Fruit fly (Drosophila melanogaster) whole organism, embryonic: ENCODE data around the gene CG3348.

Experiments used
- Atf3 ChIP-seq: fragments of 200-800 bp; sonication (Bioruptor generic); optimal IDR thresholded peaks from 3 replicates; lab custom pipeline; 2016; ENCODE audit warnings: missing biosample characterization, missing genetic modification characterization
- Atf6 ChIP-seq: fragments of 200-800 bp; sonication (Bioruptor generic); IDR thresholded peaks from 2 replicates; pipeline ENCODE4 v1.3.6; 2022; ENCODE audit warnings: missing biosample characterization, missing genetic modification characterization
- CG10274 ChIP-seq: fragments of 200-800 bp; sonication (Bioruptor generic); optimal IDR thresholded peaks from 3 replicates; lab custom pipeline; 2017; ENCODE audit warnings: missing biosample characterization, mild to moderate bottlenecking, missing genetic modification characterization
- CG10462 ChIP-seq: fragments of 200-800 bp; sonication (Bioruptor generic); optimal IDR thresholded peaks from 2 replicates; lab custom pipeline; 2016; ENCODE audit warnings: missing biosample characterization, missing genetic modification characterization
- CG10565 ChIP-seq: fragments of 200-800 bp; sonication (Bioruptor generic); optimal IDR thresholded peaks from 3 replicates; lab custom pipeline; 2016; ENCODE audit warnings: missing biosample characterization, mild to moderate bottlenecking, missing genetic modification characterization
- CG17385 ChIP-seq: fragments of 200-800 bp; sonication (Bioruptor generic); optimal IDR thresholded peaks from 3 replicates; lab custom pipeline; 2018; ENCODE audit warnings: missing biosample characterization, mild to moderate bottlenecking, missing genetic modification characterization
- CG18764 ChIP-seq: fragments of 200-800 bp; sonication (Bioruptor generic); optimal IDR thresholded peaks from 3 replicates; lab custom pipeline; 2016; ENCODE audit warnings: missing biosample characterization, missing genetic modification characterization
- CG33213 ChIP-seq: fragments of 200-800 bp; sonication (Bioruptor generic); optimal IDR thresholded peaks from 3 replicates; lab custom pipeline; 2016; ENCODE audit warnings: missing biosample characterization, missing genetic modification characterization
- CG4707 ChIP-seq: fragments of 200-800 bp; sonication (Bioruptor generic); optimal IDR thresholded peaks from 2 replicates; lab custom pipeline; 2018; ENCODE audit warnings: missing biosample characterization, mild to moderate bottlenecking, missing genetic modification characterization, moderate library complexity
- CG9797 ChIP-seq: fragments of 200-800 bp; sonication (Bioruptor generic); optimal IDR thresholded peaks from 3 replicates; lab custom pipeline; 2018; ENCODE audit warnings: missing biosample characterization, mild to moderate bottlenecking, missing genetic modification characterization
- Chrac-16 ChIP-seq: fragments of 200-800 bp; sonication (Bioruptor generic); optimal IDR thresholded peaks from 3 replicates; lab custom pipeline; 2016; ENCODE audit warnings: missing biosample characterization, missing genetic modification characterization
- Deaf1 ChIP-seq: fragments of 200-800 bp; optimal IDR thresholded peaks from 3 replicates; lab custom pipeline; 2019; ENCODE audit warnings: missing biosample characterization, mild to moderate bottlenecking, missing genetic modification characterization, moderate library complexity
- Doc3 ChIP-seq: fragments of 200-800 bp; sonication (Bioruptor generic); IDR thresholded peaks from 3 replicates; pipeline ENCODE4 v1.3.6; 2022; ENCODE audit warnings: missing biosample characterization, missing genetic modification characterization; ENCODE audit not compliant: partially characterized antibody
- Hand ChIP-seq: fragments of 200-800 bp; sonication (Bioruptor generic); optimal IDR thresholded peaks from 2 replicates; lab custom pipeline; 2017; ENCODE audit warnings: mild to moderate bottlenecking, missing biosample characterization, missing genetic modification reagents, missing genetic modification characterization
- Hmx ChIP-seq: fragments of 200-800 bp; sonication (Bioruptor generic); optimal IDR thresholded peaks from 2 replicates; lab custom pipeline; 2016; ENCODE audit warnings: missing biosample characterization, missing genetic modification characterization
- Lpt ChIP-seq: fragments of >200 bp; optimal IDR thresholded peaks from 2 replicates; lab custom pipeline; 2018; ENCODE audit warnings: missing biosample characterization, missing genetic modification characterization
- Optix ChIP-seq: fragments of 200-800 bp; sonication (Bioruptor generic); IDR thresholded peaks from 3 replicates; pipeline ENCODE4 v1.3.6; 2022; ENCODE audit warnings: missing biosample characterization, missing genetic modification characterization
- Side ChIP-seq: fragments of 200-800 bp; sonication (Bioruptor generic); optimal IDR thresholded peaks from 2 replicates; lab custom pipeline; 2016; ENCODE audit warnings: missing biosample characterization, missing genetic modification characterization
- Ssrp ChIP-seq: fragments of 200-800 bp; sonication (Bioruptor generic); optimal IDR thresholded peaks from 2 replicates; lab custom pipeline; 2018; ENCODE audit warnings: missing biosample characterization, mild to moderate bottlenecking, missing genetic modification characterization, moderate library complexity
- az2 ChIP-seq: fragments of 200-800 bp; sonication (Bioruptor generic); optimal IDR thresholded peaks from 3 replicates; lab custom pipeline; 2016; ENCODE audit warnings: missing biosample characterization, missing genetic modification characterization
- dmrt11E ChIP-seq: fragments of 200-800 bp; sonication (Bioruptor generic); optimal IDR thresholded peaks from 3 replicates; lab custom pipeline; 2018; ENCODE audit warnings: missing biosample characterization, mild to moderate bottlenecking, missing genetic modification characterization, moderate library complexity
- ewg ChIP-seq: fragments of 200-800 bp; sonication (Bioruptor generic); optimal IDR thresholded peaks from 3 replicates; lab custom pipeline; 2017; ENCODE audit warnings: mild to moderate bottlenecking, missing biosample characterization, missing genetic modification reagents, missing genetic modification characterization
- fd3F ChIP-seq: fragments of 200-800 bp; sonication (Bioruptor generic); optimal IDR thresholded peaks from 2 replicates; lab custom pipeline; 2018; ENCODE audit warnings: missing biosample characterization, mild to moderate bottlenecking, missing genetic modification characterization, moderate library complexity
- fu2 ChIP-seq: fragments of 200-800 bp; sonication (Bioruptor generic); optimal IDR thresholded peaks from 2 replicates; lab custom pipeline; 2016; ENCODE audit warnings: missing biosample characterization, missing genetic modification characterization
- gem ChIP-seq: fragments of 200-800 bp; sonication (Bioruptor generic); optimal IDR thresholded peaks from 2 replicates; lab custom pipeline; 2019; ENCODE audit warnings: missing biosample characterization, mild to moderate bottlenecking, missing genetic modification characterization, moderate library complexity
- h ChIP-seq: fragments of >200 bp; optimal IDR thresholded peaks from 2 replicates; lab custom pipeline; 2017
- jing ChIP-seq: fragments of 200-800 bp; sonication (Bioruptor generic); optimal IDR thresholded peaks from 2 replicates; lab custom pipeline; 2018; ENCODE audit warnings: missing biosample characterization, mild to moderate bottlenecking, missing genetic modification characterization
- jumu ChIP-seq: fragments of 200-800 bp; sonication (Bioruptor generic); optimal IDR thresholded peaks from 3 replicates; lab custom pipeline; 2016; ENCODE audit warnings: missing biosample characterization, missing genetic modification characterization
- lbe ChIP-seq: fragments of 200-800 bp; sonication (Bioruptor generic); optimal IDR thresholded peaks from 2 replicates; lab custom pipeline; 2016; ENCODE audit warnings: missing biosample characterization, mild to moderate bottlenecking, missing genetic modification characterization
- lilli ChIP-seq: fragments of 200-800 bp; sonication (Bioruptor generic); optimal IDR thresholded peaks from 3 replicates; lab custom pipeline; 2016; ENCODE audit warnings: missing biosample characterization, missing genetic modification characterization
- lmd ChIP-seq: fragments of 200-800 bp; sonication (Bioruptor generic); IDR thresholded peaks from 2 replicates; pipeline ENCODE4 v1.3.6; 2022; ENCODE audit warnings: missing biosample characterization, missing genetic modification characterization
- luna ChIP-seq: fragments of 200-800 bp; sonication (Bioruptor generic); optimal IDR thresholded peaks from 2 replicates; lab custom pipeline; 2016; ENCODE audit warnings: missing biosample characterization, missing genetic modification characterization
- otp ChIP-seq: fragments of 200-800 bp; sonication (Bioruptor generic); IDR thresholded peaks from 3 replicates; pipeline ENCODE4, ENCODE4 v1.3.6; 2022; ENCODE audit warnings: missing biosample characterization, missing genetic modification characterization
- pan ChIP-seq, 4 experiments: fragments of >200 bp in 3 of 4; fragments of 200-800 bp in 1 of 4; sonication (Bioruptor generic) in 1 of 4; optimal IDR thresholded peaks in 3 of 4; IDR thresholded peaks in 1 of 4; 2 replicates each; pipeline versions ENCODE4 v1.3.6 to Lab custom; 2017 to 2022; ENCODE audit warnings: missing biosample characterization in 2 of 4, missing genetic modification characterization in 2 of 4, mixed read lengths in 1 of 4
- salm ChIP-seq: fragments of 200-800 bp; sonication (Bioruptor generic); optimal IDR thresholded peaks from 2 replicates; lab custom pipeline; 2018; ENCODE audit warnings: missing biosample characterization, mild to moderate bottlenecking, missing genetic modification characterization
- shn ChIP-seq: fragments of 200-800 bp; sonication (Bioruptor generic); optimal IDR thresholded peaks from 3 replicates; lab custom pipeline; 2016; ENCODE audit warnings: missing biosample characterization, missing genetic modification characterization
- sna ChIP-seq: fragments of 200-800 bp; sonication (Bioruptor generic); IDR thresholded peaks from 2 replicates; pipeline ENCODE4 v1.3.6; 2022; ENCODE audit warnings: missing biosample characterization, missing genetic modification characterization; ENCODE audit not compliant: partially characterized antibody
- stwl ChIP-seq: fragments of 200-800 bp; sonication (Bioruptor generic); optimal IDR thresholded peaks from 3 replicates; lab custom pipeline; 2018; ENCODE audit warnings: missing biosample characterization, mild to moderate bottlenecking, missing genetic modification characterization, moderate library complexity
- tll ChIP-seq, 2 experiments: fragments of 200-800 bp in 1 of 2; fragments of >200 bp in 1 of 2; sonication (Bioruptor generic) in 1 of 2; optimal IDR thresholded peaks; 2 replicates each; lab custom pipeline; 2017 to 2019; ENCODE audit warnings: missing biosample characterization in 2 of 2, missing genetic modification characterization in 2 of 2, mild to moderate bottlenecking in 1 of 2, moderate library complexity in 1 of 2
- trh ChIP-seq: fragments of 200-800 bp; sonication (Bioruptor generic); optimal IDR thresholded peaks from 2 replicates; lab custom pipeline; 2016; ENCODE audit warnings: missing biosample characterization, missing genetic modification characterization
- tup ChIP-seq: fragments of 200-800 bp; sonication (Bioruptor generic); optimal IDR thresholded peaks from 2 replicates; lab custom pipeline; 2016; ENCODE audit warnings: missing biosample characterization, mild to moderate bottlenecking, missing genetic modification characterization, moderate library complexity

Gene CG3348

DNA sequence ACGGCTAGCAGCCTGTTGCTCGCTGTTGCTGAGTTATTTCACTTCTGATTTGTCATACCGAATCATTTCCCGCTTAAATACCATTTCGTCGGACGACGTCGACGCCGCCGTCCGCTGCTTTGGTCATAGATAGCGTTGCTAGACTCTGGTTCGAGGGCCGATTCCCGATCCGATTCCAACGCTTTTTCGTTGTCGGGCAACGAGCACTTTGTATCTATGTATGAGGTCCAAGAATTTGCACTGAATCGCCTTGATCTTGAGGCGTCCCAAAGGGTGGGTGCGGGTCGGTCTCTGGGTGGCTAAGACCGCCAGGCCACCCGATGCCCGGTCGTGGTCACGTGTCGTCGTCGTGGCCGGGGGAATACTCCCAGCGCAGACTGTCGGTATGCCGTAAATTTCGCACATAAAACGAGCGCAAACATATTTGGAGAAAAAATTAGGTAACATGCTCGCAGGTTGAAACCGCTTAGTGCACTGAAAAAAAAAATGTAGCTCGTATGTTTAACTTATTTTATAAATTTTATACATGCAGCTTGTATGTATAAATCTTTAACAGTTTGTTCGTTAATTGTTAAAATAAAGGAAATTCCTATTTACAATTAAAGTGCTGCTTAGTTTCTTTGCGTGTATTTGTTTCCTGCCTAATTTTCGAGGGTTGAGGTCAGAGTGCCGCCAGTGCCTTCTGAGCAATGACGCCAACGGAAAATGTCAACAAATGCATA, at the start of gene CG3348 (continued):
- TF ChIP-seq Hmx = peak; percentile 64
- peak; percentile 61 for TF ChIP-seq Side
- TF ChIP-seq az2 (GFP tag; lab: Kevin White, UChicago) = peak; percentile 47
- TF ChIP-seq CG17385 (GFP tag; lab: Kevin White, UChicago) = peak; percentile 66
- TF ChIP-seq fd3F (GFP tag; lab: Kevin White, UChicago) = peak; percentile 51
- TF ChIP-seq pan (optimal IDR thresholded peaks at IDR 0.05; lab: Kevin White, UChicago) = no peak
- peak in 1 of 2 experiments; percentile 74 for TF ChIP-seq pan (GFP tag; optimal IDR thresholded peaks at IDR 0.05 in 1 of 2, IDR thresholded peaks at IDR 0.05 in 1 of 2)
- TF ChIP-seq Hand (GFP tag; lab: Kevin White, UChicago) = peak; percentile 36
- TF ChIP-seq jing = no peak
- TF ChIP-seq sna = no peak
- TF ChIP-seq lbe (GFP tag; lab: Kevin White, UChicago) = peak; percentile 41
- peak; percentile 6 for TF ChIP-seq shn (GFP tag; lab: Kevin White, UChicago)
- peak; percentile 41 for TF ChIP-seq ewg
- no peak for TF ChIP-seq CG4707 (GFP tag; lab: Kevin White, UChicago)
- TF ChIP-seq gem (tag; lab: Kevin White, UChicago) = peak; percentile 87
- TF ChIP-seq Atf3 (GFP tag; lab: Kevin White, UChicago) = no peak
- no peak for TF ChIP-seq luna
- no peak for TF ChIP-seq tll (GFP tag; optimal IDR thresholded peaks at IDR 0.05; lab: Kevin White, UChicago)
- TF ChIP-seq stwl = no peak
- TF ChIP-seq Deaf1 (tag; lab: Kevin White, UChicago) = peak; percentile 58
- peak; percentile 56 for TF ChIP-seq Chrac-16 (GFP tag; lab: Kevin White, UChicago)
- TF ChIP-seq CG18764 = peak; percentile 4
- no peak for TF ChIP-seq h (lab: Kevin White, UChicago)
- peak; percentile 29; the same call in 1 of the 3 replicates for TF ChIP-seq otp (GFP tag; lab: Robert Waterston, UW)
- peak; percentile 56 for TF ChIP-seq CG33213 (GFP tag; lab: Kevin White, UChicago)
- TF ChIP-seq salm (tag; lab: Kevin White, UChicago) = no peak
- peak; percentile 20 for TF ChIP-seq tup (GFP tag; lab: Kevin White, UChicago)
- TF ChIP-seq Doc3 (GFP tag; lab: Robert Waterston, UW) = no peak
- TF ChIP-seq lilli (GFP tag; lab: Kevin White, UChicago) = peak; percentile 78
- TF ChIP-seq CG10462 (GFP tag; lab: Kevin White, UChicago) = no peak
- 0 out of 3 replicates have a peak, but pooled peaks have one; percentile 36 for TF ChIP-seq Optix (GFP tag; lab: Robert Waterston, UW)
- TF ChIP-seq jumu = peak; percentile 8
- peak; percentile 56 for TF ChIP-seq CG10274 (GFP tag; lab: Kevin White, UChicago)
- TF ChIP-seq Atf6 (GFP tag; lab: Robert Waterston, UW) = peak; percentile 81
- peak; percentile 70 for TF ChIP-seq lmd
- peak; percentile 51 for TF ChIP-seq dmrt11E (tag; lab: Kevin White, UChicago)
- no peak for TF ChIP-seq CG9797
- TF ChIP-seq Lpt (GFP tag; lab: Kevin White, UChicago) = no peak
- TF ChIP-seq Ssrp = peak; percentile 47
- TF ChIP-seq CG10565 (GFP tag; lab: Kevin White, UChicago) = no peak
- peak; percentile 43 for TF ChIP-seq fu2 (GFP tag; lab: Kevin White, UChicago)
- no peak for TF ChIP-seq trh (GFP tag; lab: Kevin White, UChicago)
